Fruit fly (Drosophila melanogaster) whole organism, embryonic: ENCODE data around the gene Lcp65Ag2.

Experiments used
- CG30403 ChIP-seq: fragments of 200-800 bp; sonication (Bioruptor generic); optimal IDR thresholded peaks from 3 replicates; lab custom pipeline; 2016; ENCODE audit warnings: missing biosample characterization, missing genetic modification characterization
- CHES-1-like ChIP-seq: fragments of 200-800 bp; sonication (Bioruptor generic); optimal IDR thresholded peaks from 2 replicates; lab custom pipeline; 2016; ENCODE audit warnings: missing biosample characterization, missing genetic modification characterization
- Gsc ChIP-seq: fragments of 200-800 bp; sonication (Bioruptor generic); IDR thresholded peaks from 2 replicates; pipeline ENCODE4 v1.3.6; 2022; ENCODE audit warnings: missing biosample characterization, missing genetic modification characterization
- Trl ChIP-seq, 3 experiments: fragments of >200 bp in 2 of 3; fragments of 200-800 bp in 1 of 3; sonication (Bioruptor generic) in 1 of 3; optimal IDR thresholded peaks; 2 replicates in 1 of 3; 3 replicates in 2 of 3; lab custom pipeline; 2016 to 2017; ENCODE audit warnings: missing biosample characterization in 1 of 3, missing genetic modification characterization in 1 of 3
- ci ChIP-seq: fragments of 200-800 bp; sonication (Bioruptor generic); IDR thresholded peaks from 3 replicates; pipeline ENCODE4 v1.3.6; 2022; ENCODE audit warnings: missing biosample characterization, missing genetic modification characterization
- ken ChIP-seq: fragments of 200-800 bp; sonication (Bioruptor generic); IDR thresholded peaks from 3 replicates; pipeline ENCODE4 v1.3.6; 2022; ENCODE audit warnings: missing biosample characterization, missing genetic modification characterization
- psq ChIP-seq: fragments of 200-800 bp; sonication (Bioruptor generic); optimal IDR thresholded peaks from 2 replicates; lab custom pipeline; 2017; ENCODE audit warnings: missing biosample characterization, missing genetic modification characterization
- sisA ChIP-seq: fragments of 200-800 bp; sonication (Bioruptor generic); IDR thresholded peaks from 2 replicates; pipeline ENCODE4 v1.3.6; 2022; ENCODE audit warnings: missing biosample characterization, missing genetic modification characterization
- twi ChIP-seq: fragments of 200-800 bp; optimal IDR thresholded peaks from 2 replicates; lab custom pipeline; 2019; ENCODE audit warnings: missing biosample characterization, mild to moderate bottlenecking, missing genetic modification characterization, moderate library complexity

dm6 chr3L:6104551-6104950 lies 28.8 kb downstream of the Lcp65Ag2 start:
- no peak for TF ChIP-seq CG30403 (GFP tag; lab: Kevin White, UChicago)
- TF ChIP-seq Gsc (GFP tag; lab: Robert Waterston, UW) = no peak
- TF ChIP-seq twi (tag; lab: Kevin White, UChicago) = no peak
- no peak for TF ChIP-seq Trl (optimal IDR thresholded peaks at IDR 0.05; lab: Kevin White, UChicago)
- TF ChIP-seq Trl (GFP tag; optimal IDR thresholded peaks at IDR 0.05; lab: Kevin White, UChicago) = no peak
- TF ChIP-seq CHES-1-like (GFP tag; lab: Kevin White, UChicago) = no peak
- TF ChIP-seq ci (GFP tag; lab: Robert Waterston, UW) = no peak
- TF ChIP-seq sisA = no peak
- no peak for TF ChIP-seq psq (GFP tag; lab: Kevin White, UChicago)
- no peak for TF ChIP-seq ken
